Worm (Caenorhabditis elegans): ENCODE measurements around the gene T05C12.9.

DNA sequence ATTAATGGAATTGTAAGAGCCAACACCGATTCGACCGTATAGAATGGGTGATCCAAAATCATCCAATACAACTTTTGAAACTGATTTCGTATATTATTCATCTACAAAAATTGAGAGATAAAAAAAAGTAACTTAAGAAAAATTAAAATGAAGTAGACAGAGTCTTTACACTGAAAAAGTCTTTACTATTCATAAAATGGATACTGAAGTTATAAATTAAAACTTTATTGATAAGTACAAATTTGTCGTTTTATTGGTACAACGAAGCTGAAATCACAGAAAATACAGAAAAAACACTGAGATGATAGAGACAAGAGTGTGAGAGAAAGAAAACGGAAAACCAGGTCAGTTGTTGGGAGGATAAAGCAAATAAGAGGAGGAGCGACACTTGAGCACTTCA is 21.3 kb upstream of the T05C12.9 start, which contains the start of gene M110.10:
- TF ChIP-seq him-1 (tag; optimal IDR thresholded peaks at IDR 0.05) (no peak), dao-5 (tag; optimal IDR thresholded peaks at IDR 0.05) (no peak)
